Worm (Caenorhabditis elegans) whole organism, L4 larva: ENCODE results near the gene ugt-19.
A peak's percentile ranks its signal among the peaks of the same experiment; 100 is the strongest.

Source experiments
- F10B5.3 ChIP-seq: sonication (generic microtip); optimal IDR thresholded peaks from 2 replicates; lab custom pipeline; 2016; ENCODE audit warnings: mild to moderate bottlenecking, missing genetic modification characterization, missing compliant biosample characterization
- F49E8.2 ChIP-seq: sonication (generic microtip); optimal IDR thresholded peaks from 2 replicates; lab custom pipeline; 2016; ENCODE audit warnings: missing compliant biosample characterization, mild to moderate bottlenecking, missing genetic modification characterization, borderline replicate concordance
- T20F7.1 ChIP-seq: fragments of 200-800 bp; sonication (Bioruptor generic); optimal IDR thresholded peaks from 2 replicates; lab custom pipeline; 2018; ENCODE audit warnings: mild to moderate bottlenecking, missing genetic modification characterization, missing compliant biosample characterization
- Y105C5A.15 ChIP-seq: fragments of 200-800 bp; sonication (Bioruptor generic); IDR thresholded peaks from 2 replicates; pipeline ENCODE4 v1.3.6; 2022; ENCODE audit warnings: missing genetic modification characterization, missing compliant biosample characterization
- aha-1 ChIP-seq: fragments of 150-350 bp; peaks from one replicate; lab custom pipeline; 2014; ENCODE audit warnings: missing biosample characterization, missing genetic modification characterization
- ama-1 ChIP-seq: fragments of 150-350 bp; optimal IDR thresholded peaks from 2 replicates; lab custom pipeline; 2014; ENCODE audit warnings: inconsistent platforms, mixed read lengths
- attf-4 ChIP-seq: sonication (generic microtip); optimal IDR thresholded peaks from 3 replicates; lab custom pipeline; 2017; ENCODE audit warnings: missing biosample characterization, missing genetic modification characterization
- ceh-20 ChIP-seq: fragments of 200-800 bp; sonication (Bioruptor generic); IDR thresholded peaks from 2 replicates; pipeline ENCODE4 v1.3.6; 2022; ENCODE audit warnings: missing genetic modification reagents, missing genetic modification characterization, missing compliant biosample characterization
- ceh-28 ChIP-seq: fragments of 150-350 bp; optimal IDR thresholded peaks from 2 replicates; lab custom pipeline; 2014; ENCODE audit warnings: missing biosample characterization, missing genetic modification reagents, missing genetic modification characterization
- ceh-82 ChIP-seq: sonication (generic microtip); optimal IDR thresholded peaks from 2 replicates; lab custom pipeline; 2017; ENCODE audit warnings: missing biosample characterization, missing genetic modification characterization
- daf-16 ChIP-seq, 3 experiments: sonication (generic microtip); optimal IDR thresholded peaks; 2 replicates each; lab custom pipeline; 2016 to 2017; ENCODE audit warnings: missing genetic modification characterization in 3 of 3, missing genetic modification reagents in 3 of 3, mild to moderate bottlenecking in 2 of 3, missing compliant biosample characterization in 2 of 3, missing biosample characterization in 1 of 3, moderate library complexity in 1 of 3
- daf-19 ChIP-seq: fragments of 200-800 bp; sonication (Bioruptor generic); conservative IDR thresholded peaks from 2 replicates; pipeline ENCODE4 v1.3.6; 2022; ENCODE audit warnings: missing genetic modification characterization, missing compliant biosample characterization
- dmd-6 ChIP-seq: fragments of 200-800 bp; sonication (Bioruptor generic); IDR thresholded peaks from 2 replicates; pipeline ENCODE4 v1.3.6; 2022; ENCODE audit warnings: missing genetic modification reagents, missing genetic modification characterization, missing compliant biosample characterization
- dmd-8 ChIP-seq: fragments of 200-800 bp; sonication (Bioruptor generic); IDR thresholded peaks from 2 replicates; pipeline ENCODE4 v1.3.6; 2022; ENCODE audit warnings: missing genetic modification characterization, missing compliant biosample characterization
- dve-1 ChIP-seq: sonication (generic microtip); optimal IDR thresholded peaks from 2 replicates; lab custom pipeline; 2017; ENCODE audit warnings: antibody characterized with exemption, mild to moderate bottlenecking, missing genetic modification characterization, missing compliant biosample characterization; ENCODE audit not compliant: insufficient read depth
- egl-27 ChIP-seq: sonication (generic microtip); optimal IDR thresholded peaks from 3 replicates; lab custom pipeline; 2017; ENCODE audit warnings: missing biosample characterization, missing genetic modification reagents, missing genetic modification characterization
- jun-1 ChIP-seq: fragments of 150-350 bp; optimal IDR thresholded peaks from 2 replicates; lab custom pipeline; 2014; ENCODE audit warnings: missing biosample characterization, missing genetic modification reagents, missing genetic modification characterization
- lim-7 ChIP-seq: fragments of 200-800 bp; sonication (Bioruptor generic); IDR thresholded peaks from 2 replicates; pipeline ENCODE4 v1.3.6; 2022; ENCODE audit warnings: missing genetic modification characterization, missing compliant biosample characterization
- lin-29 ChIP-seq: fragments of 200-800 bp; sonication (Bioruptor generic); IDR thresholded peaks from 2 replicates; pipeline ENCODE4 v1.3.6; 2022; ENCODE audit warnings: missing genetic modification reagents, missing genetic modification characterization, missing compliant biosample characterization
- lin-38 ChIP-seq: fragments of 200-800 bp; sonication (Bioruptor generic); IDR thresholded peaks from 2 replicates; pipeline ENCODE4 v1.3.6; 2022; ENCODE audit warnings: missing genetic modification reagents, missing genetic modification characterization, missing compliant biosample characterization
- lin-39 ChIP-seq: fragments of 150-350 bp; optimal IDR thresholded peaks from 2 replicates; lab custom pipeline; 2014; ENCODE audit warnings: missing biosample characterization, missing genetic modification reagents, missing genetic modification characterization
- lsy-2 ChIP-seq, 2 experiments: fragments of 150-350 bp in 1 of 2; sonication (generic microtip) in 1 of 2; optimal IDR thresholded peaks; 2 replicates each; lab custom pipeline; 2014 to 2017; ENCODE audit warnings: missing biosample characterization in 2 of 2, missing genetic modification characterization in 2 of 2
- mep-1 ChIP-seq: fragments of 150-350 bp; sonication (generic microtip); optimal IDR thresholded peaks from 3 replicates; lab custom pipeline; 2014; ENCODE audit warnings: missing biosample characterization, missing genetic modification characterization
- mes-2 ChIP-seq: sonication (generic microtip); optimal IDR thresholded peaks from 2 replicates; lab custom pipeline; 2016; ENCODE audit warnings: missing genotype, mild to moderate bottlenecking, missing genetic modification characterization, missing compliant biosample characterization; ENCODE audit not compliant: poor library complexity, severe bottlenecking
- nhr-10 ChIP-seq: fragments of 150-350 bp; optimal IDR thresholded peaks from 2 replicates; lab custom pipeline; 2014; ENCODE audit warnings: missing biosample characterization, missing genetic modification characterization
- nhr-11 ChIP-seq: fragments of 150-350 bp; optimal IDR thresholded peaks from 2 replicates; lab custom pipeline; 2014; ENCODE audit warnings: missing biosample characterization, missing genetic modification characterization
- nhr-25 ChIP-seq: sonication (generic microtip); optimal IDR thresholded peaks from 2 replicates; lab custom pipeline; 2017; ENCODE audit warnings: missing genetic modification characterization, mild to moderate bottlenecking, missing compliant biosample characterization, antibody characterized with exemption, moderate library complexity, borderline replicate concordance; ENCODE audit not compliant: insufficient read depth
- nhr-28 ChIP-seq: fragments of 150-350 bp; optimal IDR thresholded peaks from 2 replicates; lab custom pipeline; 2014; ENCODE audit warnings: missing biosample characterization, missing genetic modification characterization
- nhr-48 ChIP-seq: sonication (generic microtip); optimal IDR thresholded peaks from 2 replicates; lab custom pipeline; 2016; ENCODE audit warnings: mild to moderate bottlenecking, missing genetic modification characterization, missing compliant biosample characterization
- nhr-76 ChIP-seq: fragments of 150-350 bp; optimal IDR thresholded peaks from 2 replicates; lab custom pipeline; 2014; ENCODE audit warnings: missing biosample characterization, missing genetic modification characterization
- nhr-77 ChIP-seq: fragments of 150-350 bp; optimal IDR thresholded peaks from 2 replicates; lab custom pipeline; 2014; ENCODE audit warnings: missing biosample characterization, missing genetic modification characterization
- php-3 ChIP-seq: fragments of 200-800 bp; sonication (Bioruptor generic); IDR thresholded peaks from 2 replicates; pipeline ENCODE4 v1.3.6; 2022; ENCODE audit warnings: missing genetic modification reagents, missing genetic modification characterization, missing compliant biosample characterization
- pqm-1 ChIP-seq: sonication (generic microtip); optimal IDR thresholded peaks from 2 replicates; lab custom pipeline; 2017; ENCODE audit warnings: missing biosample characterization, missing genetic modification characterization
- saeg-2 ChIP-seq: fragments of 200-800 bp; sonication (Bioruptor generic); IDR thresholded peaks from 2 replicates; pipeline ENCODE4 v1.3.6; 2022; ENCODE audit warnings: missing genetic modification reagents, missing genetic modification characterization, missing compliant biosample characterization
- sdz-12 ChIP-seq: fragments of 200-800 bp; sonication (Bioruptor generic); optimal IDR thresholded peaks from 2 replicates; lab custom pipeline; 2018; ENCODE audit warnings: mild to moderate bottlenecking, missing genetic modification characterization, missing compliant biosample characterization
- set-16 ChIP-seq: fragments of 200-800 bp; sonication (Bioruptor generic); IDR thresholded peaks from 2 replicates; pipeline ENCODE4 v1.3.6; 2022; ENCODE audit warnings: missing genetic modification reagents, missing genetic modification characterization, missing compliant biosample characterization
- spr-1 ChIP-seq: sonication (generic microtip); optimal IDR thresholded peaks from 2 replicates; lab custom pipeline; 2016; ENCODE audit warnings: mild to moderate bottlenecking, missing genetic modification characterization, missing compliant biosample characterization
- spr-3 ChIP-seq: fragments of 200-800 bp; sonication (Bioruptor generic); optimal IDR thresholded peaks from 2 replicates; lab custom pipeline; 2018; ENCODE audit warnings: mild to moderate bottlenecking, missing genetic modification characterization, missing compliant biosample characterization
- unc-62 ChIP-seq, 3 experiments: fragments of 150-350 bp in 1 of 3; sonication (generic microtip); optimal IDR thresholded peaks in 2 of 3; peaks in 1 of 3; 1 replicate in 1 of 3; 2 replicates in 2 of 3; lab custom pipeline; 2014 to 2017; ENCODE audit warnings: missing biosample characterization in 3 of 3, missing genetic modification characterization in 3 of 3, missing genetic modification reagents in 3 of 3, missing genotype in 1 of 3
- zfp-2 ChIP-seq: sonication (generic microtip); optimal IDR thresholded peaks from 2 replicates; lab custom pipeline; 2016; ENCODE audit warnings: mild to moderate bottlenecking, missing genetic modification characterization, missing compliant biosample characterization
- zfp-3 ChIP-seq: fragments of 200-800 bp; sonication (Bioruptor generic); conservative IDR thresholded peaks from 2 replicates; pipeline ENCODE4 v1.3.6; 2022; ENCODE audit warnings: missing genetic modification reagents, missing genetic modification characterization, missing compliant biosample characterization
- ztf-11 ChIP-seq: fragments of 150-350 bp; optimal IDR thresholded peaks from 2 replicates; lab custom pipeline; 2014; ENCODE audit warnings: missing biosample characterization, missing genetic modification characterization

Gene ugt-19

ce11 chrIV:6049062-6049461, 30.7 kb downstream of the ugt-19 start:
- TF ChIP-seq zfp-2 (tag; lab: Kevin White, UChicago) (no peak), T20F7.1 (GFP tag; lab: Kevin White, UChicago) (no peak), F49E8.2 (tag; lab: Kevin White, UChicago) (no peak), pqm-1 (tag; lab: Kevin White, UChicago) (peak; percentile 16), nhr-76 (no peak), daf-16 (GFP tag; optimal IDR thresholded peaks at IDR 0.05; lab: Kevin White, UChicago) (no peak), daf-16 (tag; optimal IDR thresholded peaks at IDR 0.05; lab: Kevin White, UChicago) (peak; percentile 23), dmd-6 (GFP tag; lab: Robert Waterston, UW) (peak; percentile 11; the same call in 1 of the 2 replicates), zfp-3 (GFP tag; lab: Robert Waterston, UW) (no peak), nhr-10 (tag; lab: Kevin White, UChicago) (no peak), php-3 (GFP tag; lab: Robert Waterston, UW) (peak; percentile 22; the same call in 1 of the 2 replicates), lim-7 (no peak), saeg-2 (no peak), nhr-28 (tag; lab: Kevin White, UChicago) (peak; percentile 64)
- TF ChIP-seq, all 104 proteins: peak for 5

ce11 chrIV:6048462-6048861, 31.3 kb downstream of the ugt-19 start:
- TF ChIP-seq nhr-77 (tag; lab: Kevin White, UChicago), result peak; percentile 26
- TF ChIP-seq nhr-28 (tag; lab: Kevin White, UChicago), result peak; percentile 71
- TF ChIP-seq pqm-1 (tag; lab: Kevin White, UChicago), result peak; percentile 92
- TF ChIP-seq daf-16 (GFP tag; optimal IDR thresholded peaks at IDR 0.05; lab: Kevin White, UChicago), result no peak
- TF ChIP-seq daf-16 (tag; optimal IDR thresholded peaks at IDR 0.05; lab: Kevin White, UChicago), result peak; percentile 82
- TF ChIP-seq nhr-11 (tag; lab: Kevin White, UChicago), result no peak
- TF ChIP-seq dve-1 (tag; lab: Kevin White, UChicago), result peak; percentile 58
- TF ChIP-seq lin-39, result no peak

- TF ChIP-seq unc-62 (GFP tag; optimal IDR thresholded peaks at IDR 0.05 in 1 of 2; lab: Kevin White, UChicago) (peak in 1 of 2 experiments; percentile 69), unc-62 (tag; optimal IDR thresholded peaks at IDR 0.05; lab: Kevin White, UChicago) (no peak), mes-2 (tag; lab: Kevin White, UChicago) (no peak), mep-1 (tag; lab: Kevin White, UChicago) (no peak), F10B5.3 (tag; lab: Kevin White, UChicago) (no peak), ztf-11 (tag; lab: Kevin White, UChicago) (no peak), daf-16 (GFP tag; optimal IDR thresholded peaks at IDR 0.05; lab: Kevin White, UChicago) (no peak), daf-16 (tag; optimal IDR thresholded peaks at IDR 0.05; lab: Kevin White, UChicago) (no peak), aha-1 (tag; lab: Kevin White, UChicago) (peak; percentile 5), nhr-25 (tag; lab: Kevin White, UChicago) (no peak), attf-4 (tag; lab: Kevin White, UChicago) (no peak), set-16 (GFP tag; lab: Robert Waterston, UW) (no peak), lin-29 (GFP tag; lab: Robert Waterston, UW) (no peak), sdz-12 (GFP tag; lab: Kevin White, UChicago) (no peak)
Measured at ce11 chrIV:6047164-6047727, 32.5 kb downstream of the ugt-19 start.

- TF ChIP-seq aha-1 (tag; lab: Kevin White, UChicago) (no peak), jun-1 (no peak), daf-19 (GFP tag; lab: Robert Waterston, UW) (no peak), ceh-20 (GFP tag; lab: Robert Waterston, UW) (no peak), nhr-48 (tag; lab: Kevin White, UChicago) (no peak), lsy-2 (tag; optimal IDR thresholded peaks at IDR 0.05; lab: Kevin White, UChicago) (no peak), spr-1 (no peak), egl-27 (tag; lab: Kevin White, UChicago) (no peak), ceh-82 (tag; lab: Kevin White, UChicago) (no peak), ceh-28 (tag; lab: Kevin White, UChicago) (no peak), F10B5.3 (tag; lab: Kevin White, UChicago) (no peak), ama-1 (lab: Kevin White, UChicago) (no peak), lin-38 (GFP tag; lab: Robert Waterston, UW) (no peak), Y105C5A.15 (GFP tag; lab: Robert Waterston, UW) (no peak), dmd-8 (GFP tag; lab: Robert Waterston, UW) (no peak), spr-3 (GFP tag; lab: Kevin White, UChicago) (no peak), mep-1 (tag; lab: Kevin White, UChicago) (no peak)
Measured at ce11 chrIV:6040676-6041075, 39.1 kb downstream of the ugt-19 start, which contains the start of gene kcc-2. Gene kcc-2 (plus strand): TSS chrIV:6040976.
